Worm (Caenorhabditis elegans): Measurements from ENCODE around the gene F52E1.14.

The F52E1.14 gene

DNA sequence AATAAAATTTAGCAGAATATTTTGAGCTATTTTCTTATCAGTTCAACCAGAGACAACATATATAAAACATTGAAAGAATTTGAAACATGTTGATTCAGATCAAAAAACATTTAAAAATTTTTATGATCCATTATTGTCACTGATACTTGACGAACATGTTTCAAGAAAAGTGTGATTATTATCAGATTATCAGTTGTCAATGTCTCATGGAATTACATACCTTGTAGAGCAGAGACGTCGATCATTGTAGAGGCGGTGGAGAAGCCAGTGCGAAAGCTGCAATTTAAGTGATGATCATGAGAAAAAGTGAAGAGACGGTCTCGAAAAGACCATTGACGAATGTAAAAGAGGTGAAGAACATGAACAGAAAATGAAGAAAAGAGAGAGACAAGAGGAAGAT, 18.7 kb downstream of the F52E1.14 start, which contains the start of gene F52E1.9:
Gene F52E1.9, minus strand, starts transcription at position 278 of the 400 bp plus-strand sequence.
- TF ChIP-seq Y116A8C.19 (tag; optimal IDR thresholded peaks at IDR 0.05; ENCODE audit: borderline replicate concordance) (no peak), elt-2 (tag; optimal IDR thresholded peaks at IDR 0.05) (peak; percentile 68)

DNA sequence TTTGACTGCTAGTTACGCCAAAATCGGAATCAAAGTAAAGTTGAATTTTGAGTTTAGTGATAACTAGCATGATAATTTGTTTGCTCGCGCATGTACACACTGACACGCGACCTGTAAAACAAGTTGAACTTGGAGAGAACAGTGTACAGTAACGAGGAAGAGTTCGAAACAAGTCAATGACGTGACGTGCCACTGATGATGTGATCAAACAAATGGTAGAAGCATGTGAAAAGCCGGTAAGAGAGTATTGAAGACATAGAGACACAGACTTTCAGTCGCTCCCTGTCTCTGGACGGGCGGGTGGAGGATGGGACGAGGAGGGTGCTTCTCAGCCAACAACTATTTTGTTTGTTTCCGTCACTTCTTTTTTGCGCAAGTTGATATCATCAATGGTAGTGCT, 19.4 kb downstream of the F52E1.14 start:
- no peak for TF ChIP-seq nhr-47 (tag; optimal IDR thresholded peaks at IDR 0.05)
- TF ChIP-seq F16B12.6 (tag; optimal IDR thresholded peaks at IDR 0.05) = no peak
- no peak for TF ChIP-seq mef-2 (tag; optimal IDR thresholded peaks at IDR 0.05)

ce11 chrV:8403916-8404315, 20.2 kb downstream of the F52E1.14 start:
- TF ChIP-seq zip-4 (GFP tag; optimal IDR thresholded peaks at IDR 0.05) (no peak), zag-1 (tag; optimal IDR thresholded peaks at IDR 0.05) (no peak), nhr-85 (tag) (peak; percentile 59), lsy-2 (tag; optimal IDR thresholded peaks at IDR 0.05) (no peak), nhr-12 (tag; optimal IDR thresholded peaks at IDR 0.05) (no peak)

DNA sequence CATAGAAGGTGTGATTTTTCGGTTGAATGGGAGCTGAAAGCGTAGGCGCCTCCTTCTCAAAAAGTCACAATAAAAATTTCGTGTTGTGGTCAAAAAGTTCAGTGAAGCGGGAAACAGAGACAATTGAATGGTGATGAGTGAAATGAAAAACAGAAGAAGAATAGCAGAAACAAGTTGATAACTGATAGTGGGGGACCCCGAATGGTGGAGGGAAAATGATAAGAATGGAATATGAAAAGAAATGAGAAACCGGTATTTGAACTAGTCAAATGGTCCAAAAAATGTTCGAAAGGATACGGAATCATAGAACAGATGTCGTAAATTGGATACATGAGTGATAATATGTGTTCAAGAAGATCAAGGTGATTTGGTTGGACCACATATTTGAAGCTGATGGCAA, 20.6 kb downstream of the F52E1.14 start:
- TF ChIP-seq lin-14 (GFP tag; optimal IDR thresholded peaks at IDR 0.05) (no peak), blmp-1 (tag; optimal IDR thresholded peaks at IDR 0.05) (peak; percentile 59), elt-3 (tag; optimal IDR thresholded peaks at IDR 0.05) (peak in 3 of 6 experiments; percentile 44 to 59 (median 54))

- TF ChIP-seq dsc-1 (tag; optimal IDR thresholded peaks at IDR 0.05) (no peak), egl-13 (tag; optimal IDR thresholded peaks at IDR 0.05) (no peak), fkh-8 (tag; optimal IDR thresholded peaks at IDR 0.05) (no peak), fkh-4 (tag; optimal IDR thresholded peaks at IDR 0.05; ENCODE audit: borderline replicate concordance) (no peak), tlp-1 (tag; optimal IDR thresholded peaks at IDR 0.05) (no peak), dpl-1 (GFP tag; optimal IDR thresholded peaks at IDR 0.05) (no peak), Y116A8C.19 (tag; optimal IDR thresholded peaks at IDR 0.05; ENCODE audit: borderline replicate concordance) (no peak), aly-2 (tag; optimal IDR thresholded peaks at IDR 0.05) (no peak), nhr-85 (tag) (peak; percentile 67), ceh-63 (GFP tag; optimal IDR thresholded peaks at IDR 0.05) (no peak), efl-1 (optimal IDR thresholded peaks at IDR 0.05) (no peak), efl-1 (GFP tag; optimal IDR thresholded peaks at IDR 0.05 in 1 of 2) (no peak), rnt-1 (tag; optimal IDR thresholded peaks at IDR 0.05) (no peak), hpl-2 (GFP tag; optimal IDR thresholded peaks at IDR 0.05) (no peak), elt-3 (tag; optimal IDR thresholded peaks at IDR 0.05) (peak in 2 of 6 experiments; percentile 28 to 30), nhr-237 (tag; optimal IDR thresholded peaks at IDR 0.05) (no peak), sox-4 (tag; optimal IDR thresholded peaks at IDR 0.05) (no peak)
Observed at ce11 chrV:8406155-8406554, 22.4 kb downstream of the F52E1.14 start.

- TF ChIP-seq nhr-90 (tag; optimal IDR thresholded peaks at IDR 0.05; ENCODE audit: poor library complexity) = peak; percentile 27
- TF ChIP-seq lin-35 (GFP tag; optimal IDR thresholded peaks at IDR 0.05) = peak in 1 of 2 experiments; percentile 49
- TF ChIP-seq pax-3 (tag; optimal IDR thresholded peaks at IDR 0.05) = no peak
- peak; percentile 80 for TF ChIP-seq pag-3 (tag; optimal IDR thresholded peaks at IDR 0.05; ENCODE audit: borderline replicate concordance, insufficient read depth)
- peak; percentile 77 for TF ChIP-seq blmp-1 (tag; optimal IDR thresholded peaks at IDR 0.05)
- TF ChIP-seq snu-23 (GFP tag; optimal IDR thresholded peaks at IDR 0.05) = peak; percentile 59
- peak; percentile 88 for TF ChIP-seq lin-14 (GFP tag; optimal IDR thresholded peaks at IDR 0.05)
- peak; percentile 92 for TF ChIP-seq nhr-85 (tag)
- TF ChIP-seq hpl-2 (GFP tag; optimal IDR thresholded peaks at IDR 0.05) = no peak
- peak; percentile 27 for TF ChIP-seq C16A3.4 (tag; optimal IDR thresholded peaks at IDR 0.05)
- no peak for TF ChIP-seq mef-2 (tag; optimal IDR thresholded peaks at IDR 0.05)
- TF ChIP-seq tlp-1 (tag; optimal IDR thresholded peaks at IDR 0.05) = no peak
- TF ChIP-seq mep-1 (tag; optimal IDR thresholded peaks at IDR 0.05) = peak; percentile 35
- no peak for TF ChIP-seq unc-130 (tag; optimal IDR thresholded peaks at IDR 0.05)
- TF ChIP-seq swsn-7 (tag; optimal IDR thresholded peaks at IDR 0.05) = no peak
- TF ChIP-seq nhr-71 (tag; optimal IDR thresholded peaks at IDR 0.05) = peak; percentile 30
- no peak for TF ChIP-seq ceh-90 (tag; optimal IDR thresholded peaks at IDR 0.05)
- TF ChIP-seq C34B4.2 (tag; optimal IDR thresholded peaks at IDR 0.05) = no peak
- TF ChIP-seq ces-1 (GFP tag; optimal IDR thresholded peaks at IDR 0.05) = no peak
- TF ChIP-seq elt-3 (tag; optimal IDR thresholded peaks at IDR 0.05) = peak in 2 of 6 experiments; percentile 47 to 70
- TF ChIP-seq nhr-20 (tag; optimal IDR thresholded peaks at IDR 0.05) = peak; percentile 65
- peak in 1 of 2 experiments; percentile 6 for TF ChIP-seq mdl-1 (tag; optimal IDR thresholded peaks at IDR 0.05)
- no peak for TF ChIP-seq nhr-11 (tag; optimal IDR thresholded peaks at IDR 0.05)
Observed at ce11 chrV:8406911-8407310, 23.2 kb downstream of the F52E1.14 start.
